Worm (Caenorhabditis elegans) whole organism, L4 larva: ENCODE data around the gene srsx-34.

Source experiments
- F10B5.3 ChIP-seq: sonication (generic microtip); optimal IDR thresholded peaks from 2 replicates; lab custom pipeline; 2016; ENCODE audit warnings: mild to moderate bottlenecking, missing genetic modification characterization, missing compliant biosample characterization
- R02D3.7 ChIP-seq: fragments of 150-350 bp; sonication (generic microtip); optimal IDR thresholded peaks from 3 replicates; lab custom pipeline; 2014; ENCODE audit warnings: missing biosample characterization, missing genetic modification characterization
- T20F7.1 ChIP-seq: fragments of 200-800 bp; sonication (Bioruptor generic); optimal IDR thresholded peaks from 2 replicates; lab custom pipeline; 2018; ENCODE audit warnings: mild to moderate bottlenecking, missing genetic modification characterization, missing compliant biosample characterization
- Y48G9A.11 ChIP-seq: fragments of 200-800 bp; sonication (Bioruptor generic); IDR thresholded peaks from 2 replicates; pipeline ENCODE4 v1.3.6; 2022; ENCODE audit warnings: missing genetic modification reagents, missing genetic modification characterization, missing compliant biosample characterization
- Y75B8A.6 ChIP-seq: fragments of 200-800 bp; sonication (Bioruptor generic); IDR thresholded peaks from 2 replicates; pipeline ENCODE4 v1.3.6; 2022; ENCODE audit warnings: missing genetic modification reagents, missing genetic modification characterization, missing compliant biosample characterization
- ZK546.5 ChIP-seq, 2 experiments: sonication (generic microtip); optimal IDR thresholded peaks; 2 replicates each; lab custom pipeline; 2017; ENCODE audit warnings: missing biosample characterization in 2 of 2, missing genetic modification characterization in 2 of 2
- aly-2 ChIP-seq: sonication (generic microtip); optimal IDR thresholded peaks from 2 replicates; lab custom pipeline; 2018; ENCODE audit warnings: missing biosample characterization, missing genetic modification characterization
- ceh-28 ChIP-seq: fragments of 150-350 bp; optimal IDR thresholded peaks from 2 replicates; lab custom pipeline; 2014; ENCODE audit warnings: missing biosample characterization, missing genetic modification reagents, missing genetic modification characterization
- ceh-32 ChIP-seq: sonication (generic microtip); optimal IDR thresholded peaks from 2 replicates; lab custom pipeline; 2016; ENCODE audit warnings: mild to moderate bottlenecking, missing genetic modification characterization, missing compliant biosample characterization; ENCODE audit not compliant: poor library complexity
- ceh-62 ChIP-seq: sonication (generic microtip); optimal IDR thresholded peaks from 2 replicates; lab custom pipeline; 2017; ENCODE audit warnings: missing biosample characterization, missing genetic modification characterization
- cey-2 ChIP-seq: sonication (generic microtip); optimal IDR thresholded peaks from 3 replicates; lab custom pipeline; 2017; ENCODE audit warnings: missing genetic modification characterization, mild to moderate bottlenecking, missing compliant biosample characterization, antibody characterized with exemption, borderline replicate concordance; ENCODE audit not compliant: insufficient read depth
- ctbp-1 ChIP-seq: fragments of 200-800 bp; sonication (Bioruptor generic); IDR thresholded peaks from 2 replicates; pipeline ENCODE4 v1.3.6; 2022; ENCODE audit warnings: missing genetic modification reagents, missing genetic modification characterization, missing compliant biosample characterization
- daf-16 ChIP-seq, 3 experiments: sonication (generic microtip); optimal IDR thresholded peaks; 2 replicates each; lab custom pipeline; 2016 to 2017; ENCODE audit warnings: missing genetic modification characterization in 3 of 3, missing genetic modification reagents in 3 of 3, mild to moderate bottlenecking in 2 of 3, missing compliant biosample characterization in 2 of 3, missing biosample characterization in 1 of 3, moderate library complexity in 1 of 3
- daf-19 ChIP-seq: fragments of 200-800 bp; sonication (Bioruptor generic); conservative IDR thresholded peaks from 2 replicates; pipeline ENCODE4 v1.3.6; 2022; ENCODE audit warnings: missing genetic modification characterization, missing compliant biosample characterization
- daf-8 ChIP-seq: fragments of 200-800 bp; sonication (Bioruptor generic); IDR thresholded peaks from 2 replicates; pipeline ENCODE4 v1.3.6; 2022; ENCODE audit warnings: missing genetic modification characterization, missing compliant biosample characterization
- dmd-6 ChIP-seq: fragments of 200-800 bp; sonication (Bioruptor generic); IDR thresholded peaks from 2 replicates; pipeline ENCODE4 v1.3.6; 2022; ENCODE audit warnings: missing genetic modification reagents, missing genetic modification characterization, missing compliant biosample characterization
- dmd-9 ChIP-seq: fragments of 200-800 bp; sonication (Bioruptor generic); IDR thresholded peaks from 2 replicates; pipeline ENCODE4 v1.3.6; 2022; ENCODE audit warnings: missing genetic modification reagents, missing genetic modification characterization, missing compliant biosample characterization
- dpl-1 ChIP-seq: fragments of 150-350 bp; optimal IDR thresholded peaks from 2 replicates; lab custom pipeline; 2014; ENCODE audit warnings: missing biosample characterization, missing genetic modification reagents, missing genetic modification characterization
- duxl-1 ChIP-seq: sonication (generic microtip); optimal IDR thresholded peaks from 2 replicates; lab custom pipeline; 2016; ENCODE audit warnings: mild to moderate bottlenecking, missing genetic modification characterization, moderate library complexity, missing compliant biosample characterization; ENCODE audit not compliant: poor library complexity
- egl-43 ChIP-seq: fragments of 200-800 bp; sonication (Bioruptor generic); IDR thresholded peaks from 2 replicates; pipeline ENCODE4 v1.3.6; 2022; ENCODE audit warnings: missing genetic modification reagents, missing genetic modification characterization, missing compliant biosample characterization
- fos-1 ChIP-seq: fragments of 150-350 bp; optimal IDR thresholded peaks from 2 replicates; lab custom pipeline; 2014; ENCODE audit warnings: missing biosample characterization, missing genetic modification characterization
- hif-1 ChIP-seq, 2 experiments: sonication (generic microtip); optimal IDR thresholded peaks; 2 replicates each; lab custom pipeline; 2016 to 2017; ENCODE audit warnings: missing compliant biosample characterization in 2 of 2, missing genetic modification characterization in 2 of 2, missing genetic modification reagents in 2 of 2, missing genotype in 2 of 2, mild to moderate bottlenecking in 1 of 2
- hlh-30 ChIP-seq: sonication (generic microtip); optimal IDR thresholded peaks from 2 replicates; lab custom pipeline; 2017; ENCODE audit warnings: antibody characterized with exemption, mild to moderate bottlenecking, missing genetic modification characterization, missing compliant biosample characterization; ENCODE audit not compliant: insufficient read depth
- hmg-1.1 ChIP-seq: fragments of 200-800 bp; sonication (Bioruptor generic); IDR thresholded peaks from 2 replicates; pipeline ENCODE4 v1.3.6; 2022; ENCODE audit warnings: missing genetic modification reagents, missing genetic modification characterization, missing compliant biosample characterization
- lim-7 ChIP-seq: fragments of 200-800 bp; sonication (Bioruptor generic); IDR thresholded peaks from 2 replicates; pipeline ENCODE4 v1.3.6; 2022; ENCODE audit warnings: missing genetic modification characterization, missing compliant biosample characterization
- lin-13 ChIP-seq: fragments of 150-350 bp; optimal IDR thresholded peaks from 2 replicates; lab custom pipeline; 2014; ENCODE audit warnings: missing biosample characterization, missing genetic modification reagents, missing genetic modification characterization
- lin-38 ChIP-seq: fragments of 200-800 bp; sonication (Bioruptor generic); IDR thresholded peaks from 2 replicates; pipeline ENCODE4 v1.3.6; 2022; ENCODE audit warnings: missing genetic modification reagents, missing genetic modification characterization, missing compliant biosample characterization
- lin-39 ChIP-seq: fragments of 150-350 bp; optimal IDR thresholded peaks from 2 replicates; lab custom pipeline; 2014; ENCODE audit warnings: missing biosample characterization, missing genetic modification reagents, missing genetic modification characterization
- lir-3 ChIP-seq: sonication (generic microtip); optimal IDR thresholded peaks from 2 replicates; lab custom pipeline; 2016; ENCODE audit warnings: mild to moderate bottlenecking, missing genetic modification characterization, missing compliant biosample characterization
- madf-9 ChIP-seq: fragments of 200-800 bp; sonication (Bioruptor generic); conservative IDR thresholded peaks from 2 replicates; pipeline ENCODE4 v1.3.6; 2022; ENCODE audit warnings: missing genetic modification reagents, missing genetic modification characterization, missing compliant biosample characterization
- mdt-29 ChIP-seq: fragments of 200-800 bp; sonication (Bioruptor generic); IDR thresholded peaks from 2 replicates; pipeline ENCODE4 v1.3.6; 2022; ENCODE audit warnings: missing genetic modification reagents, missing genetic modification characterization, missing compliant biosample characterization
- mes-2 ChIP-seq: sonication (generic microtip); optimal IDR thresholded peaks from 2 replicates; lab custom pipeline; 2016; ENCODE audit warnings: missing genotype, mild to moderate bottlenecking, missing genetic modification characterization, missing compliant biosample characterization; ENCODE audit not compliant: poor library complexity, severe bottlenecking
- nhr-111 ChIP-seq: fragments of 200-800 bp; sonication (Bioruptor generic); optimal IDR thresholded peaks from 2 replicates; lab custom pipeline; 2018; ENCODE audit warnings: mild to moderate bottlenecking, missing genetic modification characterization, missing compliant biosample characterization
- nhr-25 ChIP-seq: sonication (generic microtip); optimal IDR thresholded peaks from 2 replicates; lab custom pipeline; 2017; ENCODE audit warnings: missing genetic modification characterization, mild to moderate bottlenecking, missing compliant biosample characterization, antibody characterized with exemption, moderate library complexity, borderline replicate concordance; ENCODE audit not compliant: insufficient read depth
- nhr-41 ChIP-seq: fragments of 200-800 bp; sonication (Bioruptor generic); IDR thresholded peaks from 2 replicates; pipeline ENCODE4 v1.3.6; 2022; ENCODE audit warnings: missing genetic modification reagents, missing genetic modification characterization, missing compliant biosample characterization
- nhr-48 ChIP-seq: sonication (generic microtip); optimal IDR thresholded peaks from 2 replicates; lab custom pipeline; 2016; ENCODE audit warnings: mild to moderate bottlenecking, missing genetic modification characterization, missing compliant biosample characterization
- nhr-76 ChIP-seq: fragments of 150-350 bp; optimal IDR thresholded peaks from 2 replicates; lab custom pipeline; 2014; ENCODE audit warnings: missing biosample characterization, missing genetic modification characterization
- pha-4 ChIP-seq, 2 experiments: fragments of 150-350 bp in 1 of 2; fragments of 200-800 bp in 1 of 2; sonication (Bioruptor generic) in 1 of 2; IDR thresholded peaks in 1 of 2; optimal IDR thresholded peaks in 1 of 2; 2 replicates each; pipeline versions ENCODE4 v1.3.6 to Lab custom; 2014 to 2022; ENCODE audit warnings: missing genetic modification characterization in 2 of 2, missing genetic modification reagents in 2 of 2, missing biosample characterization in 1 of 2, missing compliant biosample characterization in 1 of 2
- saeg-2 ChIP-seq: fragments of 200-800 bp; sonication (Bioruptor generic); IDR thresholded peaks from 2 replicates; pipeline ENCODE4 v1.3.6; 2022; ENCODE audit warnings: missing genetic modification reagents, missing genetic modification characterization, missing compliant biosample characterization
- set-16 ChIP-seq: fragments of 200-800 bp; sonication (Bioruptor generic); IDR thresholded peaks from 2 replicates; pipeline ENCODE4 v1.3.6; 2022; ENCODE audit warnings: missing genetic modification reagents, missing genetic modification characterization, missing compliant biosample characterization
- snpc-1.2 ChIP-seq: fragments of 200-800 bp; sonication (Bioruptor generic); IDR thresholded peaks from 2 replicates; pipeline ENCODE4 v1.3.6; 2022; ENCODE audit warnings: missing genetic modification reagents, missing genetic modification characterization, missing compliant biosample characterization
- spr-1 ChIP-seq: sonication (generic microtip); optimal IDR thresholded peaks from 2 replicates; lab custom pipeline; 2016; ENCODE audit warnings: mild to moderate bottlenecking, missing genetic modification characterization, missing compliant biosample characterization
- spr-3 ChIP-seq: fragments of 200-800 bp; sonication (Bioruptor generic); optimal IDR thresholded peaks from 2 replicates; lab custom pipeline; 2018; ENCODE audit warnings: mild to moderate bottlenecking, missing genetic modification characterization, missing compliant biosample characterization
- tra-1 ChIP-seq: fragments of 200-800 bp; sonication (Bioruptor generic); IDR thresholded peaks from 2 replicates; pipeline ENCODE4 v1.3.6; 2022; ENCODE audit warnings: missing genetic modification reagents, missing genetic modification characterization, missing compliant biosample characterization
- unc-130 ChIP-seq: sonication (generic microtip); optimal IDR thresholded peaks from 2 replicates; lab custom pipeline; 2016; ENCODE audit warnings: missing genetic modification reagents, missing genetic modification characterization, missing compliant biosample characterization
- unc-62 ChIP-seq, 3 experiments: fragments of 150-350 bp in 1 of 3; sonication (generic microtip); optimal IDR thresholded peaks in 2 of 3; peaks in 1 of 3; 1 replicate in 1 of 3; 2 replicates in 2 of 3; lab custom pipeline; 2014 to 2017; ENCODE audit warnings: missing biosample characterization in 3 of 3, missing genetic modification characterization in 3 of 3, missing genetic modification reagents in 3 of 3, missing genotype in 1 of 3
- zfp-2 ChIP-seq: sonication (generic microtip); optimal IDR thresholded peaks from 2 replicates; lab custom pipeline; 2016; ENCODE audit warnings: mild to moderate bottlenecking, missing genetic modification characterization, missing compliant biosample characterization
- ztf-7 ChIP-seq: fragments of 150-350 bp; optimal IDR thresholded peaks from 2 replicates; lab custom pipeline; 2014; ENCODE audit warnings: missing biosample characterization, missing genetic modification characterization

Gene srsx-34

DNA sequence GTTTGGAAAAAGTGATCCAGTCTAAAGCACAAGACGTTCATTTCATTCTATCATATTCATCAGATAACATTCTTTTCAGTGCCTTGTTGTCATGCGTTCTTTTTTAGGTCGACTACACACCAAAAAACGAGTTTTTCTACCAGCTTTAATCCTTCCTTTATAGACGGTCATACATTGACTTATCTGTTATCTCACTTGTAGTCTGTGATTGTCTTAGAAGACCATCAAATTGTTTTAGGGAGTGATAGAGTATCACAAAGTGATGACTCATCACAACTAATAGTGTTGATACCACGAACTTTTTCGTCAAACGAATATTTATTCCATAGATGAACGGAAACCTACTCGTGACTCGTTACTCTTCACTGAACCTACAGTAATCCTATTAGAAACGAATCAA, 50.1 kb downstream of the srsx-34 start:
- TF ChIP-seq lin-13 (GFP tag; lab: Kevin White, UChicago) (no peak), nhr-48 (tag; lab: Kevin White, UChicago) (peak; percentile 88), unc-130 (GFP tag; lab: Kevin White, UChicago) (no peak), snpc-1.2 (GFP tag; lab: Robert Waterston, UW) (no peak), mes-2 (tag; lab: Kevin White, UChicago) (peak; percentile 30), cey-2 (peak; percentile 17), ztf-7 (no peak), unc-62 (GFP tag; optimal IDR thresholded peaks at IDR 0.05 in 1 of 2; lab: Kevin White, UChicago) (peak in 1 of 2 experiments; percentile 83), unc-62 (tag; optimal IDR thresholded peaks at IDR 0.05; lab: Kevin White, UChicago) (no peak), fos-1 (tag; lab: Kevin White, UChicago) (no peak), aly-2 (no peak), hlh-30 (tag; lab: Kevin White, UChicago) (peak; percentile 62), ceh-32 (tag; lab: Kevin White, UChicago) (no peak), set-16 (GFP tag; lab: Robert Waterston, UW) (no peak), nhr-111 (no peak), Y48G9A.11 (GFP tag; lab: Robert Waterston, UW) (no peak), dmd-6 (GFP tag; lab: Robert Waterston, UW) (peak; percentile 13; the same call in 1 of the 2 replicates), daf-8 (no peak), daf-16 (GFP tag; optimal IDR thresholded peaks at IDR 0.05; lab: Kevin White, UChicago) (no peak), daf-16 (tag; optimal IDR thresholded peaks at IDR 0.05; lab: Kevin White, UChicago) (peak; percentile 25), lin-39 (tag; lab: Kevin White, UChicago) (no peak), spr-1 (tag; lab: Kevin White, UChicago) (no peak), madf-9 (GFP tag; lab: Robert Waterston, UW) (no peak), ceh-28 (tag; lab: Kevin White, UChicago) (no peak), spr-3 (GFP tag; lab: Kevin White, UChicago) (no peak), F10B5.3 (no peak), lir-3 (tag; lab: Kevin White, UChicago) (no peak), saeg-2 (no peak), mdt-29 (no peak), ceh-62 (tag; lab: Kevin White, UChicago) (no peak), T20F7.1 (GFP tag; lab: Kevin White, UChicago) (no peak), ctbp-1 (GFP tag; lab: Robert Waterston, UW) (no peak), hmg-1.1 (GFP tag; lab: Robert Waterston, UW) (0 out of 2 replicates have a peak, but pooled peaks have one; percentile 19), dpl-1 (GFP tag; lab: Kevin White, UChicago) (no peak), duxl-1 (tag; lab: Kevin White, UChicago) (no peak), lim-7 (GFP tag; lab: Robert Waterston, UW) (no peak), lin-38 (GFP tag; lab: Robert Waterston, UW) (no peak), egl-43 (no peak), R02D3.7 (no peak), dmd-9 (GFP tag; lab: Robert Waterston, UW) (no peak), nhr-25 (tag; lab: Kevin White, UChicago) (no peak), hif-1 (tag; optimal IDR thresholded peaks at IDR 0.05; lab: Kevin White, UChicago) (no peak), daf-19 (GFP tag; lab: Robert Waterston, UW) (no peak), zfp-2 (tag; lab: Kevin White, UChicago) (no peak), ZK546.5 (tag; optimal IDR thresholded peaks at IDR 0.05; lab: Kevin White, UChicago) (no peak), tra-1 (GFP tag; lab: Robert Waterston, UW) (no peak), pha-4 (GFP tag; IDR thresholded peaks at IDR 0.05; lab: Robert Waterston, UW) (no peak), pha-4 (tag; optimal IDR thresholded peaks at IDR 0.05; lab: Kevin White, UChicago) (no peak), nhr-76 (no peak), Y75B8A.6 (no peak), nhr-41 (no peak)
